Worm (Caenorhabditis elegans) whole organism, L4 larva: Measurements from ENCODE around the gene T26H5.11.

Experiments
- R02D3.7 ChIP-seq: fragments of 150-350 bp; sonication (generic microtip); optimal IDR thresholded peaks from 3 replicates; lab custom pipeline; 2014; ENCODE audit warnings: missing biosample characterization, missing genetic modification characterization
- aly-2 ChIP-seq: sonication (generic microtip); optimal IDR thresholded peaks from 2 replicates; lab custom pipeline; 2018; ENCODE audit warnings: missing biosample characterization, missing genetic modification characterization
- ceh-62 ChIP-seq: sonication (generic microtip); optimal IDR thresholded peaks from 2 replicates; lab custom pipeline; 2017; ENCODE audit warnings: missing biosample characterization, missing genetic modification characterization
- ceh-82 ChIP-seq: sonication (generic microtip); optimal IDR thresholded peaks from 2 replicates; lab custom pipeline; 2017; ENCODE audit warnings: missing biosample characterization, missing genetic modification characterization
- dmd-8 ChIP-seq: fragments of 200-800 bp; sonication (Bioruptor generic); IDR thresholded peaks from 2 replicates; pipeline ENCODE4 v1.3.6; 2022; ENCODE audit warnings: missing genetic modification characterization, missing compliant biosample characterization
- dpl-1 ChIP-seq: fragments of 150-350 bp; optimal IDR thresholded peaks from 2 replicates; lab custom pipeline; 2014; ENCODE audit warnings: missing biosample characterization, missing genetic modification reagents, missing genetic modification characterization
- duxl-1 ChIP-seq: sonication (generic microtip); optimal IDR thresholded peaks from 2 replicates; lab custom pipeline; 2016; ENCODE audit warnings: mild to moderate bottlenecking, missing genetic modification characterization, moderate library complexity, missing compliant biosample characterization; ENCODE audit not compliant: poor library complexity
- egl-27 ChIP-seq: sonication (generic microtip); optimal IDR thresholded peaks from 3 replicates; lab custom pipeline; 2017; ENCODE audit warnings: missing biosample characterization, missing genetic modification reagents, missing genetic modification characterization
- jun-1 ChIP-seq: fragments of 150-350 bp; optimal IDR thresholded peaks from 2 replicates; lab custom pipeline; 2014; ENCODE audit warnings: missing biosample characterization, missing genetic modification reagents, missing genetic modification characterization
- lsy-2 ChIP-seq, 2 experiments: fragments of 150-350 bp in 1 of 2; sonication (generic microtip) in 1 of 2; optimal IDR thresholded peaks; 2 replicates each; lab custom pipeline; 2014 to 2017; ENCODE audit warnings: missing biosample characterization in 2 of 2, missing genetic modification characterization in 2 of 2
- nhr-11 ChIP-seq: fragments of 150-350 bp; optimal IDR thresholded peaks from 2 replicates; lab custom pipeline; 2014; ENCODE audit warnings: missing biosample characterization, missing genetic modification characterization
- php-3 ChIP-seq: fragments of 200-800 bp; sonication (Bioruptor generic); IDR thresholded peaks from 2 replicates; pipeline ENCODE4 v1.3.6; 2022; ENCODE audit warnings: missing genetic modification reagents, missing genetic modification characterization, missing compliant biosample characterization
- rbr-2 ChIP-seq: sonication (generic microtip); optimal IDR thresholded peaks from 2 replicates; lab custom pipeline; 2016; ENCODE audit warnings: missing genotype, missing genetic modification characterization, missing compliant biosample characterization
- unc-62 ChIP-seq, 3 experiments: fragments of 150-350 bp in 1 of 3; sonication (generic microtip); optimal IDR thresholded peaks in 2 of 3; peaks in 1 of 3; 1 replicate in 1 of 3; 2 replicates in 2 of 3; lab custom pipeline; 2014 to 2017; ENCODE audit warnings: missing biosample characterization in 3 of 3, missing genetic modification characterization in 3 of 3, missing genetic modification reagents in 3 of 3, missing genotype in 1 of 3

DNA sequence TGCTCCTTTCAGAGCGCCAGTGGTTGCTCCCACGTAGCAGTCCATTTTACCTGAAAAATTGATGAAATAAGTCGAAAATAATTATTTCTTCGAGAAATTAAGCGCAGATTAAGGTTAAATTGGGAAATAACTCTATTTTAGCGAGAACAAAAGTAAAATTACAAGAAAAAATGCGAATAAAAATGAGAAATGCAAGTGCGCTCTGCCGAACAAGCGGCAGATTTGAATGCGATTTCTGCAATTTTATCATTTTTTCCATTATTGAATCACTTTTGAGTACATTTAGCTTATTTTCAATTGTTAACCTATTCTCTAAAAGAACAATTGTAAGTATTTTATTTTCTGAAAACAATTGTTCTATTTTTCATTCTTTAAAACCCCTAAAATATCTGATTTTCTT, 49.2 kb downstream of the T26H5.11 start, which contains the start of gene T06E6.1:
- TF ChIP-seq nhr-11 (tag; lab: Kevin White, UChicago) (no peak), unc-62 (GFP tag; optimal IDR thresholded peaks at IDR 0.05 in 1 of 2; lab: Kevin White, UChicago) (no peak), unc-62 (tag; optimal IDR thresholded peaks at IDR 0.05; lab: Kevin White, UChicago) (no peak), dmd-8 (GFP tag; lab: Robert Waterston, UW) (no peak), rbr-2 (tag; lab: Kevin White, UChicago) (no peak), lsy-2 (tag; optimal IDR thresholded peaks at IDR 0.05; lab: Kevin White, UChicago) (no peak), duxl-1 (tag; lab: Kevin White, UChicago) (no peak), aly-2 (tag; lab: Kevin White, UChicago) (no peak), ceh-62 (tag; lab: Kevin White, UChicago) (no peak), dpl-1 (peak; percentile 66), jun-1 (tag; lab: Kevin White, UChicago) (no peak), R02D3.7 (no peak), ceh-82 (tag; lab: Kevin White, UChicago) (no peak), egl-27 (tag; lab: Kevin White, UChicago) (no peak), php-3 (GFP tag; lab: Robert Waterston, UW) (no peak)
